Fruit fly (Drosophila melanogaster): ENCODE data around the gene CG14455.
A peak's percentile ranks its signal among the peaks of the same experiment; 100 is the strongest.

CG14455 gene

DNA sequence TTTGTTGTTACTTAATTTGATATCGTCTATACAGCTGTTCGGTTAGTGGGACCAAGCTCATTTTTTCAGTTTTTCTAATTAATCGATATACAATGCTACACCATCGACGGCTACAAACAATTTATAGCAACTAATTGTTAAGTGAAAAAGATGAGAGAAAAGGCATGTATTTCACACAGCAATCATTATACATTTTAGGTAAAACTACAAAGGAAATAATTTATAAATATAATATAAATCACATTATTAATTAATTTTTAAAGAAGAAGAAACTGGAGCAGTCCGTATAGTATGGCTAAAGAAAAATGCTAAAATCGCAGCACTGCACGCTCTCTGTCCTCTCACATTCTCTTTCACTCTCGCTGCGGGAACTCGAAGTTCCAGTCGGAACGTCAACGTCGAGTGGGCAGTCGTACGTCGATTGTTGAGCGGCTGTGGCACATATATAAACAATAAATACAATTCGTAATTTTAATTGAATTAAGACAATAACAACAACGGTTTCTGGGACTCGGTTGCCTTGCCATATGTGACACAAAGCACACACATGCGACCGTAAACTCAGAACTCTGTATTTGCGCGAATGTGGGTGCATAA lies 41.0 kb upstream of the CG14455 start, which contains the start of the genes CG14450 and CG11367 (continued):
- no peak for TF ChIP-seq Hsf (GFP tag; optimal IDR thresholded peaks at IDR 0.05)
- no peak for TF ChIP-seq CG16779 (GFP tag; IDR thresholded peaks at IDR 0.05)
- no peak for TF ChIP-seq Hr39 (optimal IDR thresholded peaks at IDR 0.05)
- peak; percentile 77 for TF ChIP-seq Scr (GFP tag; IDR thresholded peaks at IDR 0.05; ENCODE audit: partially characterized antibody)
- no peak for TF ChIP-seq fd96Cb (tag; optimal IDR thresholded peaks at IDR 0.05)
- TF ChIP-seq CG43689 (GFP tag; IDR thresholded peaks at IDR 0.05): no peak
- no peak for TF ChIP-seq CG2889 (GFP tag; IDR thresholded peaks at IDR 0.05)
- no peak for TF ChIP-seq trh (GFP tag; optimal IDR thresholded peaks at IDR 0.05)
- TF ChIP-seq Optix (GFP tag; IDR thresholded peaks at IDR 0.05): no peak
- no peak for TF ChIP-seq CG9609 (GFP tag; optimal IDR thresholded peaks at IDR 0.05)
- peak; percentile 25 for TF ChIP-seq Sry-δ (GFP tag; optimal IDR thresholded peaks at IDR 0.05)
- TF ChIP-seq Antp (GFP tag; optimal IDR thresholded peaks at IDR 0.05): no peak
- TF ChIP-seq row (GFP tag; IDR thresholded peaks at IDR 0.05): peak; percentile 93
- no peak for TF ChIP-seq Dbx (GFP tag; IDR thresholded peaks at IDR 0.05)
- peak; percentile 76 for TF ChIP-seq HLHmδ (GFP tag; optimal IDR thresholded peaks at IDR 0.05)
- no peak for TF ChIP-seq Xbp1 (GFP tag; optimal IDR thresholded peaks at IDR 0.05)
- no peak for TF ChIP-seq CG14667 (GFP tag; IDR thresholded peaks at IDR 0.05)
- no peak for TF ChIP-seq CG17612 (GFP tag; IDR thresholded peaks at IDR 0.05)
- no peak for TF ChIP-seq CG3407 (GFP tag; optimal IDR thresholded peaks at IDR 0.05)
- no peak for TF ChIP-seq Ada2b (GFP tag; IDR thresholded peaks at IDR 0.05)
- TF ChIP-seq CG16863 (GFP tag; optimal IDR thresholded peaks at IDR 0.05): no peak
- TF ChIP-seq p53 (GFP tag; optimal IDR thresholded peaks at IDR 0.05): no peak
- no peak for TF ChIP-seq Awh (GFP tag; IDR thresholded peaks at IDR 0.05)
- no peak for TF ChIP-seq CG7928 (GFP tag; optimal IDR thresholded peaks at IDR 0.05)
- TF ChIP-seq PHDP (tag; optimal IDR thresholded peaks at IDR 0.05): peak; percentile 36
- peak; percentile 31 for TF ChIP-seq Hr3 (GFP tag; optimal IDR thresholded peaks at IDR 0.05)
- peak; percentile 89 for TF ChIP-seq Deaf1 (tag; optimal IDR thresholded peaks at IDR 0.05)
- peak; percentile 11 for TF ChIP-seq CG13775 (GFP tag; optimal IDR thresholded peaks at IDR 0.05)
- TF ChIP-seq Sox102F (GFP tag; optimal IDR thresholded peaks at IDR 0.05): no peak
- TF ChIP-seq Oli (tag; optimal IDR thresholded peaks at IDR 0.05): no peak
- no peak for TF ChIP-seq CG7786 (GFP tag; optimal IDR thresholded peaks at IDR 0.05)
- TF ChIP-seq ftz-f1 (GFP tag; optimal IDR thresholded peaks at IDR 0.05): no peak
- peak; percentile 44 for TF ChIP-seq CG18599 (GFP tag; optimal IDR thresholded peaks at IDR 0.05)
- TF ChIP-seq gem (tag; optimal IDR thresholded peaks at IDR 0.05): no peak
- no peak for TF ChIP-seq CG18011 (GFP tag; optimal IDR thresholded peaks at IDR 0.05)
- no peak for TF ChIP-seq ato (GFP tag; IDR thresholded peaks at IDR 0.05; ENCODE audit: partially characterized antibody)
- peak; percentile 48 for TF ChIP-seq CG18262 (tag; optimal IDR thresholded peaks at IDR 0.05)
- TF ChIP-seq seq (GFP tag; IDR thresholded peaks at IDR 0.05): no peak
- TF ChIP-seq bowl (GFP tag; IDR thresholded peaks at IDR 0.05): no peak
- TF ChIP-seq CG4617 (GFP tag; optimal IDR thresholded peaks at IDR 0.05; ENCODE audit: borderline replicate concordance): no peak
- no peak for TF ChIP-seq zfh2 (GFP tag; optimal IDR thresholded peaks at IDR 0.05)
- no peak for TF ChIP-seq CG4424 (GFP tag; optimal IDR thresholded peaks at IDR 0.05)
- peak; percentile 1 for TF ChIP-seq cad (GFP tag; optimal IDR thresholded peaks at IDR 0.05)
- TF ChIP-seq CG14860 (GFP tag; IDR thresholded peaks at IDR 0.05; ENCODE audit: partially characterized antibody): 0 out of 3 replicates have a peak, but pooled peaks have one; percentile 36
- TF ChIP-seq CG5245 (GFP tag; optimal IDR thresholded peaks at IDR 0.05): no peak
- TF ChIP-seq Nf-YB (GFP tag; optimal IDR thresholded peaks at IDR 0.05): no peak
- no peak for TF ChIP-seq Elba2 (GFP tag; optimal IDR thresholded peaks at IDR 0.05)
- TF ChIP-seq CG7963 (GFP tag; IDR thresholded peaks at IDR 0.05; ENCODE audit: partially characterized antibody): no peak
- TF ChIP-seq CG6272 (GFP tag; IDR thresholded peaks at IDR 0.05): no peak
- TF ChIP-seq CG10543 (GFP tag; optimal IDR thresholded peaks at IDR 0.05): peak; percentile 61
- peak; percentile 78 for TF ChIP-seq sna (GFP tag; IDR thresholded peaks at IDR 0.05; ENCODE audit: partially characterized antibody)
